Fruit fly (Drosophila melanogaster) whole organism, embryonic: ENCODE measurements around the gene CG1532.
A peak's percentile ranks its signal among the peaks of the same experiment; 100 is the strongest.

Experiments
- Awh ChIP-seq: fragments of 200-800 bp; sonication (Bioruptor generic); IDR thresholded peaks from 2 replicates; pipeline ENCODE4, ENCODE4 v1.3.6; 2022; ENCODE audit warnings: missing biosample characterization, missing genetic modification characterization
- C15 ChIP-seq: fragments of 200-800 bp; sonication (Bioruptor generic); IDR thresholded peaks from 3 replicates; pipeline ENCODE4 v1.3.6; 2022; ENCODE audit warnings: missing biosample characterization, missing genetic modification characterization
- CG11398 ChIP-seq: fragments of 200-800 bp; sonication (Bioruptor generic); optimal IDR thresholded peaks from 2 replicates; lab custom pipeline; 2016; ENCODE audit warnings: missing biosample characterization, missing genetic modification characterization
- CG12071 ChIP-seq: fragments of 200-800 bp; sonication (Bioruptor generic); optimal IDR thresholded peaks from 3 replicates; lab custom pipeline; 2018; ENCODE audit warnings: missing biosample characterization, mild to moderate bottlenecking, missing genetic modification characterization
- CG12942 ChIP-seq: fragments of 200-800 bp; sonication (Bioruptor generic); optimal IDR thresholded peaks from 3 replicates; lab custom pipeline; 2016; ENCODE audit warnings: missing biosample characterization, missing genetic modification characterization
- CG16779 ChIP-seq: fragments of 200-800 bp; sonication (Bioruptor generic); IDR thresholded peaks from 2 replicates; pipeline ENCODE4 v1.3.6; 2022; ENCODE audit warnings: missing biosample characterization, missing genetic modification characterization
- CG16813 ChIP-seq: fragments of 200-800 bp; sonication (Bioruptor generic); IDR thresholded peaks from 3 replicates; pipeline ENCODE4 v1.3.6; 2022; ENCODE audit warnings: missing biosample characterization, missing genetic modification characterization; ENCODE audit not compliant: partially characterized antibody
- CG1792 ChIP-seq: fragments of 200-800 bp; sonication (Bioruptor generic); optimal IDR thresholded peaks from 2 replicates; lab custom pipeline; 2016; ENCODE audit warnings: missing biosample characterization, missing genetic modification characterization
- CG1832 ChIP-seq: fragments of 200-800 bp; sonication (Bioruptor generic); optimal IDR thresholded peaks from 2 replicates; lab custom pipeline; 2017; ENCODE audit warnings: missing biosample characterization, mild to moderate bottlenecking, missing genetic modification characterization, inconsistent platforms
- CG31388 ChIP-seq: fragments of 200-800 bp; sonication (Bioruptor generic); optimal IDR thresholded peaks from 2 replicates; lab custom pipeline; 2016; ENCODE audit warnings: missing biosample characterization, missing genetic modification characterization
- CG3281 ChIP-seq: fragments of 200-800 bp; sonication (Bioruptor generic); optimal IDR thresholded peaks from 3 replicates; lab custom pipeline; 2017; ENCODE audit warnings: missing biosample characterization, mild to moderate bottlenecking, missing genetic modification characterization
- CG33213 ChIP-seq: fragments of 200-800 bp; sonication (Bioruptor generic); optimal IDR thresholded peaks from 3 replicates; lab custom pipeline; 2016; ENCODE audit warnings: missing biosample characterization, missing genetic modification characterization
- CG43689 ChIP-seq: fragments of 200-800 bp; sonication (Bioruptor generic); IDR thresholded peaks from 2 replicates; pipeline ENCODE4 v1.3.6; 2022; ENCODE audit warnings: missing biosample characterization, missing genetic modification characterization
- CG5953 ChIP-seq: fragments of 200-800 bp; sonication (Bioruptor generic); IDR thresholded peaks from 2 replicates; pipeline ENCODE4 v1.3.6; 2022; ENCODE audit warnings: missing biosample characterization, missing genetic modification characterization
- CG7357 ChIP-seq: fragments of 200-800 bp; sonication (Bioruptor generic); IDR thresholded peaks from 3 replicates; pipeline ENCODE4 v1.3.6; 2022; ENCODE audit warnings: missing biosample characterization, missing genetic modification characterization
- CG8281 ChIP-seq: fragments of 200-800 bp; sonication (Bioruptor generic); optimal IDR thresholded peaks from 2 replicates; lab custom pipeline; 2018; ENCODE audit warnings: missing biosample characterization, mild to moderate bottlenecking, missing genetic modification characterization, moderate library complexity
- CG9876 ChIP-seq: fragments of 200-800 bp; sonication (Bioruptor generic); optimal IDR thresholded peaks from 2 replicates; lab custom pipeline; 2016; ENCODE audit warnings: missing biosample characterization, missing genetic modification characterization
- Drgx ChIP-seq: fragments of 200-800 bp; sonication (Bioruptor generic); IDR thresholded peaks from 2 replicates; pipeline ENCODE4 v1.3.6; 2022; ENCODE audit warnings: missing biosample characterization, missing genetic modification characterization
- Fer3 ChIP-seq: fragments of 200-800 bp; sonication (Bioruptor generic); optimal IDR thresholded peaks from 2 replicates; lab custom pipeline; 2018; ENCODE audit warnings: missing biosample characterization, mild to moderate bottlenecking, missing genetic modification characterization, moderate library complexity
- H15 ChIP-seq: fragments of 200-800 bp; sonication (Bioruptor generic); IDR thresholded peaks from 3 replicates; pipeline ENCODE4 v1.3.6; 2022; ENCODE audit warnings: missing biosample characterization, missing genetic modification characterization
- Hmx ChIP-seq: fragments of 200-800 bp; sonication (Bioruptor generic); optimal IDR thresholded peaks from 2 replicates; lab custom pipeline; 2016; ENCODE audit warnings: missing biosample characterization, missing genetic modification characterization
- Hsf ChIP-seq: fragments of 200-800 bp; sonication (Bioruptor generic); optimal IDR thresholded peaks from 3 replicates; lab custom pipeline; 2016; ENCODE audit warnings: missing biosample characterization, missing genetic modification characterization
- NC2α ChIP-seq: fragments of 200-800 bp; sonication (Bioruptor generic); optimal IDR thresholded peaks from 2 replicates; lab custom pipeline; 2016; ENCODE audit warnings: missing biosample characterization, missing genetic modification characterization
- Opbp ChIP-seq: fragments of 200-800 bp; sonication (Bioruptor generic); IDR thresholded peaks from 3 replicates; pipeline ENCODE4 v1.3.6; 2022; ENCODE audit warnings: missing biosample characterization, missing genetic modification characterization; ENCODE audit not compliant: partially characterized antibody
- PHDP ChIP-seq: fragments of 200-800 bp; sonication (Bioruptor generic); optimal IDR thresholded peaks from 3 replicates; lab custom pipeline; 2018; ENCODE audit warnings: missing biosample characterization, mild to moderate bottlenecking, missing genetic modification characterization, moderate library complexity
- Rx ChIP-seq: fragments of 200-800 bp; sonication (Bioruptor generic); IDR thresholded peaks from 2 replicates; pipeline ENCODE4 v1.3.6; 2022; ENCODE audit warnings: missing biosample characterization, missing genetic modification characterization
- Scr ChIP-seq: fragments of 200-800 bp; sonication (Bioruptor generic); IDR thresholded peaks from 2 replicates; pipeline ENCODE4 v1.3.6; 2022; ENCODE audit warnings: missing biosample characterization, missing genetic modification characterization; ENCODE audit not compliant: partially characterized antibody
- Side ChIP-seq: fragments of 200-800 bp; sonication (Bioruptor generic); optimal IDR thresholded peaks from 2 replicates; lab custom pipeline; 2016; ENCODE audit warnings: missing biosample characterization, missing genetic modification characterization
- Ssrp ChIP-seq: fragments of 200-800 bp; sonication (Bioruptor generic); optimal IDR thresholded peaks from 2 replicates; lab custom pipeline; 2018; ENCODE audit warnings: missing biosample characterization, mild to moderate bottlenecking, missing genetic modification characterization, moderate library complexity
- TFAM ChIP-seq: fragments of 200-800 bp; sonication (Bioruptor generic); optimal IDR thresholded peaks from 2 replicates; lab custom pipeline; 2017; ENCODE audit warnings: missing biosample characterization, missing genetic modification characterization, inconsistent platforms
- abd-A ChIP-seq: fragments of 200-800 bp; sonication (Bioruptor generic); optimal IDR thresholded peaks from 3 replicates; lab custom pipeline; 2019; ENCODE audit warnings: missing biosample characterization, mild to moderate bottlenecking, missing genetic modification characterization, moderate library complexity
- ase ChIP-seq: fragments of 200-800 bp; sonication (Bioruptor generic); IDR thresholded peaks from 3 replicates; pipeline ENCODE4 v1.3.6; 2022; ENCODE audit warnings: missing biosample characterization, missing genetic modification characterization
- ash1 ChIP-seq: fragments of 200-800 bp; sonication (Bioruptor generic); optimal IDR thresholded peaks from 2 replicates; lab custom pipeline; 2018; ENCODE audit warnings: missing biosample characterization, mild to moderate bottlenecking, missing genetic modification characterization
- bab2 ChIP-seq: fragments of 200-800 bp; sonication (Bioruptor generic); optimal IDR thresholded peaks from 2 replicates; lab custom pipeline; 2016; ENCODE audit warnings: missing biosample characterization, missing genetic modification characterization
- cad ChIP-seq: fragments of >200 bp; optimal IDR thresholded peaks from 2 replicates; lab custom pipeline; 2017; ENCODE audit warnings: missing biosample characterization, missing genetic modification characterization
- cato ChIP-seq: fragments of 200-800 bp; sonication (Bioruptor generic); optimal IDR thresholded peaks from 2 replicates; lab custom pipeline; 2016; ENCODE audit warnings: missing biosample characterization, missing genetic modification characterization, borderline replicate concordance
- ci ChIP-seq: fragments of 200-800 bp; sonication (Bioruptor generic); IDR thresholded peaks from 3 replicates; pipeline ENCODE4 v1.3.6; 2022; ENCODE audit warnings: missing biosample characterization, missing genetic modification characterization
- cwo ChIP-seq: fragments of 200-800 bp; sonication (Bioruptor generic); optimal IDR thresholded peaks from 3 replicates; lab custom pipeline; 2017; ENCODE audit warnings: missing biosample characterization, missing genetic modification characterization, mild to moderate bottlenecking, moderate library complexity, missing genetic modification reagents
- dysf ChIP-seq: fragments of 200-800 bp; sonication (Bioruptor generic); IDR thresholded peaks from 3 replicates; pipeline ENCODE4 v1.3.6; 2022; ENCODE audit warnings: missing biosample characterization, missing genetic modification characterization
- eyg ChIP-seq: fragments of 200-800 bp; sonication (Bioruptor generic); optimal IDR thresholded peaks from 3 replicates; lab custom pipeline; 2016; ENCODE audit warnings: missing biosample characterization, missing genetic modification characterization
- gcm2 ChIP-seq: fragments of 200-800 bp; sonication (Bioruptor generic); optimal IDR thresholded peaks from 2 replicates; lab custom pipeline; 2016; ENCODE audit warnings: missing biosample characterization, missing genetic modification characterization
- hbn ChIP-seq: fragments of 200-800 bp; sonication (Bioruptor generic); IDR thresholded peaks from 2 replicates; pipeline ENCODE4 v1.3.6; 2022; ENCODE audit warnings: missing biosample characterization, missing genetic modification characterization; ENCODE audit not compliant: partially characterized antibody
- kni ChIP-seq: fragments of 200-800 bp; sonication (Bioruptor generic); optimal IDR thresholded peaks from 3 replicates; lab custom pipeline; 2017; ENCODE audit warnings: mild to moderate bottlenecking, missing biosample characterization, missing genetic modification reagents, missing genetic modification characterization
- lbe ChIP-seq: fragments of 200-800 bp; sonication (Bioruptor generic); optimal IDR thresholded peaks from 2 replicates; lab custom pipeline; 2016; ENCODE audit warnings: missing biosample characterization, mild to moderate bottlenecking, missing genetic modification characterization
- luna ChIP-seq: fragments of 200-800 bp; sonication (Bioruptor generic); optimal IDR thresholded peaks from 2 replicates; lab custom pipeline; 2016; ENCODE audit warnings: missing biosample characterization, missing genetic modification characterization
- mirr ChIP-seq: fragments of 200-800 bp; sonication (Bioruptor generic); optimal IDR thresholded peaks from 3 replicates; lab custom pipeline; 2018; ENCODE audit warnings: missing biosample characterization, mild to moderate bottlenecking, missing genetic modification characterization
- pho ChIP-seq: fragments of 200-800 bp; sonication (Bioruptor generic); optimal IDR thresholded peaks from 2 replicates; lab custom pipeline; 2016; ENCODE audit warnings: missing biosample characterization, missing genetic modification characterization
- pita ChIP-seq: fragments of 200-800 bp; sonication (Bioruptor generic); optimal IDR thresholded peaks from 2 replicates; lab custom pipeline; 2017; ENCODE audit warnings: missing biosample characterization, mild to moderate bottlenecking, missing genetic modification characterization
- seq ChIP-seq: fragments of 200-800 bp; sonication (Bioruptor generic); IDR thresholded peaks from 2 replicates; pipeline ENCODE4 v1.3.6; 2022; ENCODE audit warnings: missing biosample characterization, missing genetic modification characterization

The CG1532 gene

DNA sequence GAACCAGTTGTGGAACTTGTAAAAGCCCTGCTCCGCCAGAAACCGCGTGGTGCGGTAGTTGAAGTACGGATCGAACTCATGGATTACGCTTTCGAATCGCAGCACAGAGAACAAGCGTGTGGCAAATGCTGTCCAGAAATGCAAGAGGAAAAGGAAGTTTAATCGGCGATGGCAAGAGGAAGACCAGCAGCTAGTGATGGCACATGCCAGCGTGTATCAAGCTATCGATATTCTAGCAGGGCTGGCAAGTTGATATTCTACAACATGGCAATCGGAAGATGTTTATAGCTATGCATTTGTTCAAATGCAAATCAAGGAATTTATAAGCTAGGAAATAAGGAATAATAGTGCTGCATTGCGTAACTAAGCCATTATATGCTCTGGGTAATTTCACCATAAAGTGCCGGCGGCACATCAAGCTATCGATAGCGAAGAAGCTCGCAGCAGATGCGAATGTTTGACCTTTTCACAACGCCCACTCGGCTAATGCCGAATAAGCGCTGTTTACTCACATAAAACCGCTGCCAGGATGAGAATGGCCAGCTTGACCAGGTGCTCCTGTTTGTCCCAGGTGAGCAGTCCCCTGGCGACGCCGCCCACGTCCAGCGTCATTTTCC lies 25.0 kb upstream of the CG1532 start (continued):
- TF ChIP-seq lbe (GFP tag; lab: Kevin White, UChicago): peak; percentile 50
- TF ChIP-seq CG12071 (GFP tag; lab: Kevin White, UChicago): peak; percentile 92
- TF ChIP-seq Drgx (GFP tag; lab: Robert Waterston, UW): peak; percentile 49; the same call in 1 of the 2 replicates
- TF ChIP-seq mirr (GFP tag; lab: Kevin White, UChicago): peak; percentile 94
- TF ChIP-seq kni: peak; percentile 67
- TF ChIP-seq luna (GFP tag; lab: Kevin White, UChicago): peak; percentile 48
- no peak for TF ChIP-seq Hmx (GFP tag; lab: Kevin White, UChicago)
- peak; percentile 56 for TF ChIP-seq CG12942 (GFP tag; lab: Kevin White, UChicago)
- TF ChIP-seq CG1832 (GFP tag; lab: Kevin White, UChicago): no peak
- peak; percentile 20 for TF ChIP-seq bab2 (GFP tag; lab: Kevin White, UChicago)
- peak; percentile 63 for TF ChIP-seq cwo (GFP tag; lab: Kevin White, UChicago)
- TF ChIP-seq abd-A: peak; percentile 5
- peak; percentile 71 for TF ChIP-seq gcm2 (GFP tag; lab: Kevin White, UChicago)
- TF ChIP-seq pita (GFP tag; lab: Kevin White, UChicago): no peak
- peak; percentile 71 for TF ChIP-seq CG33213
- 0 out of 3 replicates have a peak, but pooled peaks have one; percentile 41 for TF ChIP-seq C15
- TF ChIP-seq CG5953 (GFP tag; lab: Robert Waterston, UW): no peak
- TF ChIP-seq CG11398 (GFP tag; lab: Kevin White, UChicago): peak; percentile 64
- peak; percentile 21 for TF ChIP-seq CG8281 (tag; lab: Kevin White, UChicago)
- peak; percentile 51 for TF ChIP-seq eyg
- peak; percentile 76 for TF ChIP-seq Hsf (GFP tag; lab: Kevin White, UChicago)
- TF ChIP-seq TFAM: peak; percentile 13
- peak; percentile 88 for TF ChIP-seq CG3281 (GFP tag; lab: Kevin White, UChicago)
- TF ChIP-seq Fer3 (tag; lab: Kevin White, UChicago): peak; percentile 84
- TF ChIP-seq PHDP (tag; lab: Kevin White, UChicago): peak; percentile 78
- TF ChIP-seq CG16813 (GFP tag; lab: Robert Waterston, UW): peak; percentile 85
- TF ChIP-seq H15: 0 out of 3 replicates have a peak, but pooled peaks have one; percentile 39
- TF ChIP-seq Awh (GFP tag; lab: Robert Waterston, UW): peak; percentile 70
- peak; percentile 1 for TF ChIP-seq Ssrp (tag; lab: Kevin White, UChicago)
- peak; percentile 38; the same call in 1 of the 2 replicates for TF ChIP-seq Rx
- 0 out of 3 replicates have a peak, but pooled peaks have one; percentile 31 for TF ChIP-seq CG7357
- TF ChIP-seq hbn (GFP tag; lab: Robert Waterston, UW): peak; percentile 66
- TF ChIP-seq Side: peak; percentile 86
- peak; percentile 82 for TF ChIP-seq Opbp (GFP tag; lab: Robert Waterston, UW)
- TF ChIP-seq ash1 (GFP tag; lab: Kevin White, UChicago): peak; percentile 87
- peak; percentile 27 for TF ChIP-seq cato (GFP tag; lab: Kevin White, UChicago)
- no peak for TF ChIP-seq cad
- peak; percentile 81 for TF ChIP-seq Scr
- TF ChIP-seq pho (GFP tag; lab: Kevin White, UChicago): peak; percentile 63
- peak; percentile 63; the same call in 2 of the 3 replicates for TF ChIP-seq dysf (GFP tag; lab: Robert Waterston, UW)
- 0 out of 3 replicates have a peak, but pooled peaks have one; percentile 51 for TF ChIP-seq ase (GFP tag; lab: Robert Waterston, UW)
- TF ChIP-seq CG9876 (GFP tag; lab: Kevin White, UChicago): peak; percentile 69
- TF ChIP-seq CG16779 (GFP tag; lab: Robert Waterston, UW): 0 out of 2 replicates have a peak, but pooled peaks have one; percentile 47
- peak; percentile 93 for TF ChIP-seq ci (GFP tag; lab: Robert Waterston, UW)
- peak; percentile 49; the same call in 1 of the 2 replicates for TF ChIP-seq seq (GFP tag; lab: Robert Waterston, UW)
- TF ChIP-seq CG1792 (GFP tag; lab: Kevin White, UChicago): peak; percentile 75
- peak; percentile 30; the same call in 1 of the 2 replicates for TF ChIP-seq CG43689 (GFP tag; lab: Robert Waterston, UW)
- TF ChIP-seq NC2α (GFP tag; lab: Kevin White, UChicago): peak; percentile 43
- TF ChIP-seq CG31388 (GFP tag; lab: Kevin White, UChicago): no peak
